Fruit fly (Drosophila melanogaster) whole organism, embryonic: Measurements from ENCODE around the gene Cht5.

ENCODE experiments used
- Bteb2 ChIP-seq: fragments of 200-800 bp; sonication (Bioruptor generic); optimal IDR thresholded peaks from 2 replicates; lab custom pipeline; 2016; ENCODE audit warnings: missing biosample characterization, missing genetic modification characterization
- CG10267 ChIP-seq: fragments of 200-800 bp; sonication (Bioruptor generic); optimal IDR thresholded peaks from 2 replicates; lab custom pipeline; 2018; ENCODE audit warnings: missing biosample characterization, mild to moderate bottlenecking, missing genetic modification characterization, moderate library complexity
- CG10274 ChIP-seq: fragments of 200-800 bp; sonication (Bioruptor generic); optimal IDR thresholded peaks from 3 replicates; lab custom pipeline; 2017; ENCODE audit warnings: missing biosample characterization, mild to moderate bottlenecking, missing genetic modification characterization
- CG14050 ChIP-seq: fragments of 200-800 bp; sonication (Bioruptor generic); IDR thresholded peaks from 3 replicates; pipeline ENCODE4 v1.3.6; 2022; ENCODE audit warnings: missing biosample characterization, missing genetic modification characterization
- CG16813 ChIP-seq: fragments of 200-800 bp; sonication (Bioruptor generic); IDR thresholded peaks from 3 replicates; pipeline ENCODE4 v1.3.6; 2022; ENCODE audit warnings: missing biosample characterization, missing genetic modification characterization; ENCODE audit not compliant: partially characterized antibody
- CG18476 ChIP-seq: fragments of 200-800 bp; sonication (Bioruptor generic); optimal IDR thresholded peaks from 2 replicates; lab custom pipeline; 2016; ENCODE audit warnings: missing biosample characterization, mild to moderate bottlenecking, missing genetic modification characterization
- CG31365 ChIP-seq: fragments of 200-800 bp; sonication (Bioruptor generic); optimal IDR thresholded peaks from 2 replicates; lab custom pipeline; 2018; ENCODE audit warnings: missing biosample characterization, mild to moderate bottlenecking, missing genetic modification characterization
- CG32772 ChIP-seq: fragments of 200-800 bp; sonication (Bioruptor generic); IDR thresholded peaks from 2 replicates; pipeline ENCODE4 v1.3.6; 2022; ENCODE audit warnings: missing biosample characterization, missing genetic modification characterization
- CG3847 ChIP-seq: fragments of 200-800 bp; sonication (Bioruptor generic); IDR thresholded peaks from 2 replicates; pipeline ENCODE4 v1.3.6; 2022; ENCODE audit warnings: missing biosample characterization, missing genetic modification characterization
- CG4707 ChIP-seq: fragments of 200-800 bp; sonication (Bioruptor generic); optimal IDR thresholded peaks from 2 replicates; lab custom pipeline; 2018; ENCODE audit warnings: missing biosample characterization, mild to moderate bottlenecking, missing genetic modification characterization, moderate library complexity
- CG5245 ChIP-seq: fragments of 200-800 bp; sonication (Bioruptor generic); optimal IDR thresholded peaks from 3 replicates; lab custom pipeline; 2016; ENCODE audit warnings: missing biosample characterization, missing genetic modification characterization
- CG9609 ChIP-seq: fragments of 200-800 bp; sonication (Bioruptor generic); optimal IDR thresholded peaks from 3 replicates; lab custom pipeline; 2016; ENCODE audit warnings: missing biosample characterization, missing genetic modification characterization
- CHES-1-like ChIP-seq: fragments of 200-800 bp; sonication (Bioruptor generic); optimal IDR thresholded peaks from 2 replicates; lab custom pipeline; 2016; ENCODE audit warnings: missing biosample characterization, missing genetic modification characterization
- Dref ChIP-seq: fragments of 200-800 bp; sonication (Bioruptor generic); IDR thresholded peaks from 2 replicates; pipeline ENCODE4 v1.3.6; 2022; ENCODE audit warnings: missing biosample characterization, missing genetic modification characterization
- Drgx ChIP-seq: fragments of 200-800 bp; sonication (Bioruptor generic); IDR thresholded peaks from 2 replicates; pipeline ENCODE4 v1.3.6; 2022; ENCODE audit warnings: missing biosample characterization, missing genetic modification characterization
- GATAe ChIP-seq: fragments of 200-800 bp; sonication (Bioruptor generic); conservative IDR thresholded peaks from 2 replicates; pipeline ENCODE4 v1.3.6; 2022; ENCODE audit warnings: missing biosample characterization, missing genetic modification characterization
- Gsc ChIP-seq: fragments of 200-800 bp; sonication (Bioruptor generic); IDR thresholded peaks from 2 replicates; pipeline ENCODE4 v1.3.6; 2022; ENCODE audit warnings: missing biosample characterization, missing genetic modification characterization
- HLHmδ ChIP-seq: fragments of 200-800 bp; sonication (Bioruptor generic); optimal IDR thresholded peaks from 2 replicates; lab custom pipeline; 2018; ENCODE audit warnings: missing biosample characterization, mild to moderate bottlenecking, missing genetic modification characterization, moderate library complexity
- Hr39 ChIP-seq: fragments of >200 bp; optimal IDR thresholded peaks from 2 replicates; lab custom pipeline; 2017
- Lim3 ChIP-seq: fragments of 200-800 bp; sonication (Bioruptor generic); IDR thresholded peaks from 2 replicates; pipeline ENCODE4 v1.3.6; 2022; ENCODE audit warnings: missing biosample characterization, missing genetic modification characterization
- Mad ChIP-seq: fragments of 200-800 bp; sonication (Bioruptor generic); optimal IDR thresholded peaks from 2 replicates; lab custom pipeline; 2016; ENCODE audit warnings: missing biosample characterization, missing genetic modification characterization
- NFAT ChIP-seq: fragments of 200-800 bp; sonication (Bioruptor generic); IDR thresholded peaks from 2 replicates; pipeline ENCODE4 v1.3.6; 2022; ENCODE audit warnings: missing biosample characterization, missing genetic modification characterization
- Poxn ChIP-seq: fragments of 200-800 bp; sonication (Bioruptor generic); IDR thresholded peaks from 2 replicates; pipeline ENCODE4 v1.3.6; 2022; ENCODE audit warnings: missing biosample characterization, missing genetic modification characterization
- Ptx1 ChIP-seq: fragments of 200-800 bp; sonication (Bioruptor generic); IDR thresholded peaks from 2 replicates; pipeline ENCODE4 v1.3.6; 2022; ENCODE audit warnings: missing biosample characterization, missing genetic modification characterization
- Spps ChIP-seq: fragments of 200-800 bp; sonication (Bioruptor generic); optimal IDR thresholded peaks from 2 replicates; lab custom pipeline; 2018; ENCODE audit warnings: missing biosample characterization, mild to moderate bottlenecking, missing genetic modification characterization
- Vsx1 ChIP-seq: fragments of 200-800 bp; sonication (Bioruptor generic); optimal IDR thresholded peaks from 2 replicates; lab custom pipeline; 2017; ENCODE audit warnings: missing biosample characterization, mild to moderate bottlenecking, missing genetic modification characterization, missing genetic modification reagents
- ap ChIP-seq: fragments of 200-800 bp; sonication (Bioruptor generic); IDR thresholded peaks from 2 replicates; pipeline ENCODE4 v1.3.6; 2022; ENCODE audit warnings: missing biosample characterization, missing genetic modification characterization
- ara ChIP-seq: fragments of 200-800 bp; sonication (Bioruptor generic); IDR thresholded peaks from 2 replicates; pipeline ENCODE4 v1.3.6; 2022; ENCODE audit warnings: missing biosample characterization, missing genetic modification characterization
- ash1 ChIP-seq: fragments of 200-800 bp; sonication (Bioruptor generic); optimal IDR thresholded peaks from 2 replicates; lab custom pipeline; 2018; ENCODE audit warnings: missing biosample characterization, mild to moderate bottlenecking, missing genetic modification characterization
- bcd ChIP-seq: fragments of 200-800 bp; sonication (Bioruptor generic); optimal IDR thresholded peaks from 2 replicates; lab custom pipeline; 2017; ENCODE audit warnings: missing biosample characterization, mild to moderate bottlenecking, missing genetic modification characterization
- chinmo ChIP-seq: fragments of 200-800 bp; sonication (Bioruptor generic); IDR thresholded peaks from 4 replicates; pipeline ENCODE4 v1.3.6; 2022; ENCODE audit warnings: missing biosample characterization, missing genetic modification characterization; ENCODE audit not compliant: partially characterized antibody
- ci ChIP-seq: fragments of 200-800 bp; sonication (Bioruptor generic); IDR thresholded peaks from 3 replicates; pipeline ENCODE4 v1.3.6; 2022; ENCODE audit warnings: missing biosample characterization, missing genetic modification characterization
- croc ChIP-seq: fragments of 200-800 bp; sonication (Bioruptor generic); conservative IDR thresholded peaks from 3 replicates; pipeline ENCODE4 v1.3.6; 2022; ENCODE audit warnings: missing biosample characterization, missing genetic modification characterization
- da ChIP-seq: fragments of 200-800 bp; sonication (Bioruptor generic); optimal IDR thresholded peaks from 2 replicates; lab custom pipeline; 2016; ENCODE audit warnings: missing biosample characterization, missing genetic modification characterization
- ewg ChIP-seq: fragments of 200-800 bp; sonication (Bioruptor generic); optimal IDR thresholded peaks from 3 replicates; lab custom pipeline; 2017; ENCODE audit warnings: mild to moderate bottlenecking, missing biosample characterization, missing genetic modification reagents, missing genetic modification characterization
- fd64A ChIP-seq: fragments of 200-800 bp; sonication (Bioruptor generic); optimal IDR thresholded peaks from 3 replicates; lab custom pipeline; 2018; ENCODE audit warnings: missing biosample characterization, mild to moderate bottlenecking, missing genetic modification characterization
- fru ChIP-seq: fragments of >200 bp; optimal IDR thresholded peaks from 2 replicates; lab custom pipeline; 2017
- gfzf ChIP-seq: fragments of 200-800 bp; sonication (Bioruptor generic); optimal IDR thresholded peaks from 2 replicates; lab custom pipeline; 2016; ENCODE audit warnings: missing biosample characterization, mild to moderate bottlenecking, missing genetic modification characterization, moderate library complexity
- kah ChIP-seq: fragments of 200-800 bp; sonication (Bioruptor generic); optimal IDR thresholded peaks from 2 replicates; lab custom pipeline; 2018; ENCODE audit warnings: missing biosample characterization, mild to moderate bottlenecking, missing genetic modification characterization
- lola ChIP-seq, 3 experiments: fragments of >200 bp in 2 of 3; fragments of 200-800 bp in 1 of 3; sonication (Bioruptor generic) in 1 of 3; optimal IDR thresholded peaks; 2 replicates each; lab custom pipeline; 2017 to 2019; ENCODE audit warnings: missing biosample characterization in 3 of 3, missing genetic modification characterization in 3 of 3, mild to moderate bottlenecking in 1 of 3, moderate library complexity in 1 of 3
- mirr ChIP-seq: fragments of 200-800 bp; sonication (Bioruptor generic); optimal IDR thresholded peaks from 3 replicates; lab custom pipeline; 2018; ENCODE audit warnings: missing biosample characterization, mild to moderate bottlenecking, missing genetic modification characterization
- oc ChIP-seq: fragments of 200-800 bp; sonication (Bioruptor generic); optimal IDR thresholded peaks from 2 replicates; lab custom pipeline; 2018; ENCODE audit warnings: missing biosample characterization, mild to moderate bottlenecking, missing genetic modification characterization, moderate library complexity
- peb ChIP-seq: fragments of 200-800 bp; sonication (Bioruptor generic); IDR thresholded peaks from 2 replicates; pipeline ENCODE4 v1.3.6; 2022; ENCODE audit warnings: missing biosample characterization, missing genetic modification characterization
- pros ChIP-seq: fragments of 200-800 bp; sonication (Bioruptor generic); optimal IDR thresholded peaks from 3 replicates; lab custom pipeline; 2019; ENCODE audit warnings: missing biosample characterization, mild to moderate bottlenecking, missing genetic modification characterization, moderate library complexity
- pzg ChIP-seq: fragments of 200-800 bp; sonication (Bioruptor generic); optimal IDR thresholded peaks from 3 replicates; lab custom pipeline; 2018; ENCODE audit warnings: missing biosample characterization, mild to moderate bottlenecking, missing genetic modification characterization, moderate library complexity
- ranshi ChIP-seq: fragments of 200-800 bp; sonication (Bioruptor generic); IDR thresholded peaks from 2 replicates; pipeline ENCODE4 v1.3.6; 2022; ENCODE audit warnings: missing biosample characterization, missing genetic modification characterization
- sna ChIP-seq: fragments of 200-800 bp; sonication (Bioruptor generic); IDR thresholded peaks from 2 replicates; pipeline ENCODE4 v1.3.6; 2022; ENCODE audit warnings: missing biosample characterization, missing genetic modification characterization; ENCODE audit not compliant: partially characterized antibody
- sqz ChIP-seq: fragments of 200-800 bp; sonication (Bioruptor generic); optimal IDR thresholded peaks from 3 replicates; lab custom pipeline; 2018; ENCODE audit warnings: missing biosample characterization, mild to moderate bottlenecking, missing genetic modification characterization
- trem ChIP-seq: fragments of 200-800 bp; optimal IDR thresholded peaks from 3 replicates; lab custom pipeline; 2019; ENCODE audit warnings: missing biosample characterization, mild to moderate bottlenecking, missing genetic modification characterization, moderate library complexity
- unpg ChIP-seq: fragments of 200-800 bp; sonication (Bioruptor generic); optimal IDR thresholded peaks from 3 replicates; lab custom pipeline; 2018; ENCODE audit warnings: missing biosample characterization, mild to moderate bottlenecking, missing genetic modification characterization, moderate library complexity

The Cht5 gene

DNA sequence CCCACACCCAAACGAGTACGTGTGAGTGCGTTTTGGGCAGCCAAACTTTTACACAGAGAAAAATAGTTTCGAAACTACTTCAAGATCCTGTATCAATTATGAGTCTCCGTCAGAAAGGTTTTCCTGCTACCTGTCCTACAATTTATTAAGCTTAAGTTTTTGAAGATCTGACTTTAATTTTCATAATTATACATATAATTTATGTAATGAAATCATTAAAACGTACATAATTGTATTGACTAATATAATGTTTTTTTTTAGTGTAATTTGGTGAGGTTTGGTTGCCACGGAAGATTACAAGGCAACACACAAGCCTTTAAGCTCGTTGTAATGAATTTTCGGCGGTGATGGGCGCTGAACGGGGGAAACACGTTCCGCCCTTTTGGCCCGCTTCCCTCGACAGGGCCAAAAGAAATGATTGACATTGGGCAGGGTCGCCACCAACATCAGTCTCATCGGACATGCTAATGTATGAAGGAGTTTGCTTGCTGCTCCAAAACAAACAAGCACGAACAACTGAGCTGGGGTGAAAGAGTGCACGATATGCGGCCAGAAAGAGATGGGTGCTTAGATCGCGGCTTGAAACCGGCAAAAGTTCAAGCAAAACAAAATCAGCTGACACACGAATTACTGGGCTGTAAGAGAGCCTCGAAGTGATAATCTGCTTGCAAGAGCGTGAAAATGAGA lies 26.8 kb downstream of the Cht5 start (continued):
- no peak for TF ChIP-seq sqz (GFP tag; lab: Kevin White, UChicago)
- peak; percentile 83 for TF ChIP-seq unpg (GFP tag; lab: Kevin White, UChicago)
- TF ChIP-seq fd64A: no peak
- peak; percentile 71 for TF ChIP-seq oc (tag; lab: Kevin White, UChicago)
- peak; percentile 26 for TF ChIP-seq Mad (GFP tag; lab: Kevin White, UChicago)
- TF ChIP-seq gfzf (GFP tag; lab: Kevin White, UChicago): no peak
- TF ChIP-seq pzg (GFP tag; lab: Kevin White, UChicago): no peak
- TF ChIP-seq pros: no peak
- TF ChIP-seq croc (GFP tag; lab: Robert Waterston, UW): peak; percentile 75
- TF ChIP-seq Bteb2 (GFP tag; lab: Kevin White, UChicago): no peak
- peak; percentile 52 for TF ChIP-seq bcd (GFP tag; lab: Kevin White, UChicago)
- TF ChIP-seq fru (lab: Kevin White, UChicago): no peak
- no peak for TF ChIP-seq da (GFP tag; lab: Kevin White, UChicago)
- no peak for TF ChIP-seq sna (GFP tag; lab: Robert Waterston, UW)
- TF ChIP-seq NFAT (GFP tag; lab: Robert Waterston, UW): no peak
- peak; percentile 67 for TF ChIP-seq ara (GFP tag; lab: Robert Waterston, UW)
- TF ChIP-seq lola (GFP tag; optimal IDR thresholded peaks at IDR 0.05; lab: Kevin White, UChicago): peak in 1 of 3 experiments; percentile 85
- peak; percentile 4 for TF ChIP-seq CG18476
- TF ChIP-seq GATAe (GFP tag; lab: Robert Waterston, UW): no peak
- TF ChIP-seq CG10267 (tag; lab: Kevin White, UChicago): peak; percentile 64
- TF ChIP-seq HLHmδ (GFP tag; lab: Kevin White, UChicago): no peak
- 0 out of 2 replicates have a peak, but pooled peaks have one; percentile 5 for TF ChIP-seq Drgx (GFP tag; lab: Robert Waterston, UW)
- no peak for TF ChIP-seq CG16813
- TF ChIP-seq CG5245 (GFP tag; lab: Kevin White, UChicago): peak; percentile 30
- no peak for TF ChIP-seq Hr39 (lab: Kevin White, UChicago)
- TF ChIP-seq Lim3 (GFP tag; lab: Robert Waterston, UW): no peak
- peak; percentile 18; the same call in 1 of the 2 replicates for TF ChIP-seq CG3847 (GFP tag; lab: Robert Waterston, UW)
- TF ChIP-seq Gsc (GFP tag; lab: Robert Waterston, UW): no peak
- no peak for TF ChIP-seq chinmo (GFP tag; lab: Robert Waterston, UW)
- TF ChIP-seq Vsx1 (GFP tag; lab: Kevin White, UChicago): peak; percentile 11
- TF ChIP-seq trem (tag; lab: Kevin White, UChicago): peak; percentile 66
- TF ChIP-seq CG32772: peak; percentile 70
- TF ChIP-seq Poxn (GFP tag; lab: Robert Waterston, UW): no peak
- peak; percentile 77 for TF ChIP-seq Ptx1 (GFP tag; lab: Robert Waterston, UW)
- TF ChIP-seq ash1 (GFP tag; lab: Kevin White, UChicago): no peak
- 0 out of 2 replicates have a peak, but pooled peaks have one; percentile 4 for TF ChIP-seq ap (GFP tag; lab: Robert Waterston, UW)
- peak; percentile 85 for TF ChIP-seq ci (GFP tag; lab: Robert Waterston, UW)
- no peak for TF ChIP-seq CHES-1-like
- TF ChIP-seq ranshi (GFP tag; lab: Robert Waterston, UW): 0 out of 2 replicates have a peak, but pooled peaks have one; percentile 25
- TF ChIP-seq Dref: no peak
- TF ChIP-seq kah (GFP tag; lab: Kevin White, UChicago): peak; percentile 13
- TF ChIP-seq CG4707 (GFP tag; lab: Kevin White, UChicago): peak; percentile 54
- peak; percentile 33; the same call in 2 of the 3 replicates for TF ChIP-seq CG14050 (GFP tag; lab: Robert Waterston, UW)
- TF ChIP-seq CG31365 (tag; lab: Kevin White, UChicago): no peak
- TF ChIP-seq peb: peak; percentile 37; the same call in 1 of the 2 replicates
- no peak for TF ChIP-seq CG10274
- no peak for TF ChIP-seq mirr (GFP tag; lab: Kevin White, UChicago)
- peak; percentile 74 for TF ChIP-seq Spps (tag; lab: Kevin White, UChicago)
- TF ChIP-seq CG9609 (GFP tag; lab: Kevin White, UChicago): no peak
- TF ChIP-seq ewg (GFP tag; lab: Kevin White, UChicago): peak; percentile 75
